Worm (Caenorhabditis elegans) whole organism, L4 larva: ENCODE results near the gene F20B6.4.
A peak's percentile ranks its signal among the peaks of the same experiment; 100 is the strongest.

Source experiments
- F10B5.3 ChIP-seq: sonication (generic microtip); optimal IDR thresholded peaks from 2 replicates; lab custom pipeline; 2016; ENCODE audit warnings: mild to moderate bottlenecking, missing genetic modification characterization, missing compliant biosample characterization
- F44E2.7 ChIP-seq: fragments of 200-800 bp; sonication (Bioruptor generic); IDR thresholded peaks from 2 replicates; pipeline ENCODE4 v2.1.2; 2022; ENCODE audit warnings: missing genetic modification characterization, missing compliant biosample characterization
- F49E8.2 ChIP-seq: sonication (generic microtip); optimal IDR thresholded peaks from 2 replicates; lab custom pipeline; 2016; ENCODE audit warnings: missing compliant biosample characterization, mild to moderate bottlenecking, missing genetic modification characterization, borderline replicate concordance
- T20F7.1 ChIP-seq: fragments of 200-800 bp; sonication (Bioruptor generic); optimal IDR thresholded peaks from 2 replicates; lab custom pipeline; 2018; ENCODE audit warnings: mild to moderate bottlenecking, missing genetic modification characterization, missing compliant biosample characterization
- Y105C5A.15 ChIP-seq: fragments of 200-800 bp; sonication (Bioruptor generic); IDR thresholded peaks from 2 replicates; pipeline ENCODE4 v1.3.6; 2022; ENCODE audit warnings: missing genetic modification characterization, missing compliant biosample characterization
- Y5F2A.4 ChIP-seq: fragments of 200-800 bp; sonication (Bioruptor generic); optimal IDR thresholded peaks from 2 replicates; lab custom pipeline; 2018; ENCODE audit warnings: mild to moderate bottlenecking, missing genetic modification characterization, missing compliant biosample characterization
- ZK337.2 ChIP-seq: fragments of 200-800 bp; sonication (Bioruptor generic); IDR thresholded peaks from 2 replicates; pipeline ENCODE4 v1.3.6; 2022; ENCODE audit warnings: missing genetic modification reagents, missing genetic modification characterization, missing compliant biosample characterization
- ZK546.5 ChIP-seq, 2 experiments: sonication (generic microtip); optimal IDR thresholded peaks; 2 replicates each; lab custom pipeline; 2017; ENCODE audit warnings: missing biosample characterization in 2 of 2, missing genetic modification characterization in 2 of 2
- aha-1 ChIP-seq: fragments of 150-350 bp; peaks from one replicate; lab custom pipeline; 2014; ENCODE audit warnings: missing biosample characterization, missing genetic modification characterization
- ceh-62 ChIP-seq: sonication (generic microtip); optimal IDR thresholded peaks from 2 replicates; lab custom pipeline; 2017; ENCODE audit warnings: missing biosample characterization, missing genetic modification characterization
- daf-19 ChIP-seq: fragments of 200-800 bp; sonication (Bioruptor generic); conservative IDR thresholded peaks from 2 replicates; pipeline ENCODE4 v1.3.6; 2022; ENCODE audit warnings: missing genetic modification characterization, missing compliant biosample characterization
- egl-27 ChIP-seq: sonication (generic microtip); optimal IDR thresholded peaks from 3 replicates; lab custom pipeline; 2017; ENCODE audit warnings: missing biosample characterization, missing genetic modification reagents, missing genetic modification characterization
- egl-43 ChIP-seq: fragments of 200-800 bp; sonication (Bioruptor generic); IDR thresholded peaks from 2 replicates; pipeline ENCODE4 v1.3.6; 2022; ENCODE audit warnings: missing genetic modification reagents, missing genetic modification characterization, missing compliant biosample characterization
- fkh-10 ChIP-seq: fragments of 150-350 bp; optimal IDR thresholded peaks from 2 replicates; lab custom pipeline; 2014; ENCODE audit warnings: missing biosample characterization, missing genetic modification reagents, missing genetic modification characterization
- gei-8 ChIP-seq: fragments of 200-800 bp; sonication (Bioruptor generic); optimal IDR thresholded peaks from 2 replicates; lab custom pipeline; 2018; ENCODE audit warnings: mild to moderate bottlenecking, missing genetic modification characterization, missing compliant biosample characterization
- hif-1 ChIP-seq, 2 experiments: sonication (generic microtip); optimal IDR thresholded peaks; 2 replicates each; lab custom pipeline; 2016 to 2017; ENCODE audit warnings: missing compliant biosample characterization in 2 of 2, missing genetic modification characterization in 2 of 2, missing genetic modification reagents in 2 of 2, missing genotype in 2 of 2, mild to moderate bottlenecking in 1 of 2
- hlh-11 ChIP-seq: fragments of 200-800 bp; sonication (Bioruptor generic); optimal IDR thresholded peaks from 2 replicates; lab custom pipeline; 2018; ENCODE audit warnings: mild to moderate bottlenecking, missing genetic modification characterization, missing compliant biosample characterization
- hlh-30 ChIP-seq: sonication (generic microtip); optimal IDR thresholded peaks from 2 replicates; lab custom pipeline; 2017; ENCODE audit warnings: antibody characterized with exemption, mild to moderate bottlenecking, missing genetic modification characterization, missing compliant biosample characterization; ENCODE audit not compliant: insufficient read depth
- hmg-1.1 ChIP-seq: fragments of 200-800 bp; sonication (Bioruptor generic); IDR thresholded peaks from 2 replicates; pipeline ENCODE4 v1.3.6; 2022; ENCODE audit warnings: missing genetic modification reagents, missing genetic modification characterization, missing compliant biosample characterization
- lin-13 ChIP-seq: fragments of 150-350 bp; optimal IDR thresholded peaks from 2 replicates; lab custom pipeline; 2014; ENCODE audit warnings: missing biosample characterization, missing genetic modification reagents, missing genetic modification characterization
- lin-15B ChIP-seq: fragments of 150-350 bp; sonication (generic microtip); optimal IDR thresholded peaks from 3 replicates; lab custom pipeline; 2014; ENCODE audit warnings: missing biosample characterization, missing genetic modification characterization
- lin-29 ChIP-seq: fragments of 200-800 bp; sonication (Bioruptor generic); IDR thresholded peaks from 2 replicates; pipeline ENCODE4 v1.3.6; 2022; ENCODE audit warnings: missing genetic modification reagents, missing genetic modification characterization, missing compliant biosample characterization
- lin-39 ChIP-seq: fragments of 150-350 bp; optimal IDR thresholded peaks from 2 replicates; lab custom pipeline; 2014; ENCODE audit warnings: missing biosample characterization, missing genetic modification reagents, missing genetic modification characterization
- lir-3 ChIP-seq: sonication (generic microtip); optimal IDR thresholded peaks from 2 replicates; lab custom pipeline; 2016; ENCODE audit warnings: mild to moderate bottlenecking, missing genetic modification characterization, missing compliant biosample characterization
- lsy-2 ChIP-seq, 2 experiments: fragments of 150-350 bp in 1 of 2; sonication (generic microtip) in 1 of 2; optimal IDR thresholded peaks; 2 replicates each; lab custom pipeline; 2014 to 2017; ENCODE audit warnings: missing biosample characterization in 2 of 2, missing genetic modification characterization in 2 of 2
- mdl-1 ChIP-seq, 2 experiments: fragments of 150-350 bp in 1 of 2; sonication (generic microtip) in 1 of 2; optimal IDR thresholded peaks; 2 replicates each; lab custom pipeline; 2014 to 2017; ENCODE audit warnings: missing biosample characterization in 2 of 2, missing genetic modification characterization in 2 of 2
- mes-2 ChIP-seq: sonication (generic microtip); optimal IDR thresholded peaks from 2 replicates; lab custom pipeline; 2016; ENCODE audit warnings: missing genotype, mild to moderate bottlenecking, missing genetic modification characterization, missing compliant biosample characterization; ENCODE audit not compliant: poor library complexity, severe bottlenecking
- mxl-2 ChIP-seq: fragments of 200-800 bp; sonication (Bioruptor generic); conservative IDR thresholded peaks from 2 replicates; pipeline ENCODE4 v1.3.6; 2022; ENCODE audit warnings: missing genetic modification reagents, missing genetic modification characterization, missing compliant biosample characterization
- nhr-10 ChIP-seq: fragments of 150-350 bp; optimal IDR thresholded peaks from 2 replicates; lab custom pipeline; 2014; ENCODE audit warnings: missing biosample characterization, missing genetic modification characterization
- nhr-102 ChIP-seq: sonication (generic microtip); optimal IDR thresholded peaks from 2 replicates; lab custom pipeline; 2016; ENCODE audit warnings: mild to moderate bottlenecking, missing genetic modification characterization, moderate library complexity, missing compliant biosample characterization
- nhr-111 ChIP-seq: fragments of 200-800 bp; sonication (Bioruptor generic); optimal IDR thresholded peaks from 2 replicates; lab custom pipeline; 2018; ENCODE audit warnings: mild to moderate bottlenecking, missing genetic modification characterization, missing compliant biosample characterization
- nhr-237 ChIP-seq: sonication (generic microtip); optimal IDR thresholded peaks from 2 replicates; lab custom pipeline; 2017; ENCODE audit warnings: missing biosample characterization, missing genetic modification characterization
- nhr-25 ChIP-seq: sonication (generic microtip); optimal IDR thresholded peaks from 2 replicates; lab custom pipeline; 2017; ENCODE audit warnings: missing genetic modification characterization, mild to moderate bottlenecking, missing compliant biosample characterization, antibody characterized with exemption, moderate library complexity, borderline replicate concordance; ENCODE audit not compliant: insufficient read depth
- nhr-28 ChIP-seq: fragments of 150-350 bp; optimal IDR thresholded peaks from 2 replicates; lab custom pipeline; 2014; ENCODE audit warnings: missing biosample characterization, missing genetic modification characterization
- nhr-6 ChIP-seq: fragments of 150-350 bp; optimal IDR thresholded peaks from 2 replicates; lab custom pipeline; 2014; ENCODE audit warnings: missing biosample characterization, missing genetic modification characterization
- nhr-76 ChIP-seq: fragments of 150-350 bp; optimal IDR thresholded peaks from 2 replicates; lab custom pipeline; 2014; ENCODE audit warnings: missing biosample characterization, missing genetic modification characterization
- pqm-1 ChIP-seq: sonication (generic microtip); optimal IDR thresholded peaks from 2 replicates; lab custom pipeline; 2017; ENCODE audit warnings: missing biosample characterization, missing genetic modification characterization
- rbr-2 ChIP-seq: sonication (generic microtip); optimal IDR thresholded peaks from 2 replicates; lab custom pipeline; 2016; ENCODE audit warnings: missing genotype, missing genetic modification characterization, missing compliant biosample characterization
- saeg-2 ChIP-seq: fragments of 200-800 bp; sonication (Bioruptor generic); IDR thresholded peaks from 2 replicates; pipeline ENCODE4 v1.3.6; 2022; ENCODE audit warnings: missing genetic modification reagents, missing genetic modification characterization, missing compliant biosample characterization
- sdz-12 ChIP-seq: fragments of 200-800 bp; sonication (Bioruptor generic); optimal IDR thresholded peaks from 2 replicates; lab custom pipeline; 2018; ENCODE audit warnings: mild to moderate bottlenecking, missing genetic modification characterization, missing compliant biosample characterization
- set-16 ChIP-seq: fragments of 200-800 bp; sonication (Bioruptor generic); IDR thresholded peaks from 2 replicates; pipeline ENCODE4 v1.3.6; 2022; ENCODE audit warnings: missing genetic modification reagents, missing genetic modification characterization, missing compliant biosample characterization
- snpc-4 ChIP-seq: fragments of 150-350 bp; optimal IDR thresholded peaks from 2 replicates; lab custom pipeline; 2014; ENCODE audit warnings: missing biosample characterization, missing genetic modification characterization
- spr-1 ChIP-seq: sonication (generic microtip); optimal IDR thresholded peaks from 2 replicates; lab custom pipeline; 2016; ENCODE audit warnings: mild to moderate bottlenecking, missing genetic modification characterization, missing compliant biosample characterization
- tag-97 ChIP-seq: fragments of 200-800 bp; sonication (Bioruptor generic); IDR thresholded peaks from 2 replicates; pipeline ENCODE4 v1.3.6; 2022; ENCODE audit warnings: missing genetic modification characterization, missing compliant biosample characterization
- unc-130 ChIP-seq: sonication (generic microtip); optimal IDR thresholded peaks from 2 replicates; lab custom pipeline; 2016; ENCODE audit warnings: missing genetic modification reagents, missing genetic modification characterization, missing compliant biosample characterization
- vab-7 ChIP-seq: fragments of 200-800 bp; sonication (Bioruptor generic); IDR thresholded peaks from 2 replicates; pipeline ENCODE4 v1.3.6; 2022; ENCODE audit warnings: missing genetic modification reagents, missing genetic modification characterization, missing compliant biosample characterization
- zfp-2 ChIP-seq: sonication (generic microtip); optimal IDR thresholded peaks from 2 replicates; lab custom pipeline; 2016; ENCODE audit warnings: mild to moderate bottlenecking, missing genetic modification characterization, missing compliant biosample characterization
- zfp-3 ChIP-seq: fragments of 200-800 bp; sonication (Bioruptor generic); conservative IDR thresholded peaks from 2 replicates; pipeline ENCODE4 v1.3.6; 2022; ENCODE audit warnings: missing genetic modification reagents, missing genetic modification characterization, missing compliant biosample characterization
- zip-11 ChIP-seq: fragments of 200-800 bp; sonication (Bioruptor generic); IDR thresholded peaks from 2 replicates; pipeline ENCODE4 v1.3.6; 2022; ENCODE audit warnings: missing genetic modification characterization, missing compliant biosample characterization
- ztf-7 ChIP-seq: fragments of 150-350 bp; optimal IDR thresholded peaks from 2 replicates; lab custom pipeline; 2014; ENCODE audit warnings: missing biosample characterization, missing genetic modification characterization

The F20B6.4 gene

ce11 chrX:4190537-4191144, 5.7 kb downstream of the F20B6.4 start, which contains the start of gene vha-12 (continued):
- no peak for TF ChIP-seq F10B5.3 (tag; lab: Kevin White, UChicago)
- TF ChIP-seq nhr-111 (GFP tag; lab: Kevin White, UChicago), result no peak
- peak; percentile 65 for TF ChIP-seq pqm-1 (tag; lab: Kevin White, UChicago)
- no peak for TF ChIP-seq Y105C5A.15 (GFP tag; lab: Robert Waterston, UW)
- TF ChIP-seq zip-11, result no peak
- peak; percentile 79 for TF ChIP-seq hlh-30
- TF ChIP-seq nhr-10 (tag; lab: Kevin White, UChicago), result peak; percentile 73
- TF ChIP-seq lin-13 (GFP tag; lab: Kevin White, UChicago), result peak; percentile 73
- TF ChIP-seq F44E2.7 (GFP tag; lab: Robert Waterston, UW), result no peak
- peak; percentile 70 for TF ChIP-seq spr-1 (tag; lab: Kevin White, UChicago)
- peak in 1 of 2 experiments; percentile 8 for TF ChIP-seq ZK546.5 (tag; optimal IDR thresholded peaks at IDR 0.05; lab: Kevin White, UChicago)
- no peak for TF ChIP-seq Y5F2A.4
- no peak for TF ChIP-seq daf-19 (GFP tag; lab: Robert Waterston, UW)
- peak; percentile 91 for TF ChIP-seq mes-2 (tag; lab: Kevin White, UChicago)
- TF ChIP-seq set-16 (GFP tag; lab: Robert Waterston, UW), result peak; percentile 77
- TF ChIP-seq egl-27 (tag; lab: Kevin White, UChicago), result no peak
- TF ChIP-seq saeg-2 (GFP tag; lab: Robert Waterston, UW), result peak; percentile 71; the same call in 1 of the 2 replicates
- TF ChIP-seq nhr-102 (tag; lab: Kevin White, UChicago), result no peak
- TF ChIP-seq fkh-10, result peak; percentile 43
- TF ChIP-seq sdz-12 (GFP tag; lab: Kevin White, UChicago), result no peak
- TF ChIP-seq unc-130 (GFP tag; lab: Kevin White, UChicago), result no peak
- peak; percentile 58 to 89 for TF ChIP-seq mdl-1 (tag; optimal IDR thresholded peaks at IDR 0.05; lab: Kevin White, UChicago)
- TF ChIP-seq nhr-28 (tag; lab: Kevin White, UChicago), result peak; percentile 94
- TF ChIP-seq F49E8.2 (tag; lab: Kevin White, UChicago), result no peak
- peak; percentile 99 for TF ChIP-seq aha-1 (tag; lab: Kevin White, UChicago)
- peak; percentile 65 to 89 for TF ChIP-seq lsy-2 (tag; optimal IDR thresholded peaks at IDR 0.05; lab: Kevin White, UChicago)
- no peak for TF ChIP-seq ceh-62
- peak; percentile 78 for TF ChIP-seq T20F7.1 (GFP tag; lab: Kevin White, UChicago)
- peak; percentile 85 for TF ChIP-seq nhr-6 (tag; lab: Kevin White, UChicago)
- TF ChIP-seq lin-39 (tag; lab: Kevin White, UChicago), result peak; percentile 16
- peak; percentile 74; the same call in 1 of the 2 replicates for TF ChIP-seq zfp-3 (GFP tag; lab: Robert Waterston, UW)
- TF ChIP-seq nhr-237 (tag; lab: Kevin White, UChicago), result no peak
- TF ChIP-seq snpc-4, result no peak
- TF ChIP-seq vab-7, result peak; percentile 20; the same call in 1 of the 2 replicates
- no peak for TF ChIP-seq lir-3 (tag; lab: Kevin White, UChicago)
- no peak for TF ChIP-seq nhr-76 (tag; lab: Kevin White, UChicago)
- no peak for TF ChIP-seq mxl-2 (GFP tag; lab: Robert Waterston, UW)
- no peak for TF ChIP-seq lin-15B
- TF ChIP-seq egl-43, result peak; percentile 87
- peak in 1 of 2 experiments; percentile 88 for TF ChIP-seq hif-1 (tag; optimal IDR thresholded peaks at IDR 0.05; lab: Kevin White, UChicago)
- TF ChIP-seq ztf-7 (tag; lab: Kevin White, UChicago), result peak; percentile 35
- TF ChIP-seq hmg-1.1 (GFP tag; lab: Robert Waterston, UW), result peak; percentile 95
- TF ChIP-seq gei-8, result no peak
- peak; percentile 96 for TF ChIP-seq hlh-11
- peak; percentile 42 for TF ChIP-seq zfp-2
- TF ChIP-seq tag-97 (GFP tag; lab: Robert Waterston, UW), result no peak
- no peak for TF ChIP-seq ZK337.2 (GFP tag; lab: Robert Waterston, UW)
- 0 out of 2 replicates have a peak, but pooled peaks have one; percentile 10 for TF ChIP-seq lin-29 (GFP tag; lab: Robert Waterston, UW)
- TF ChIP-seq nhr-25 (tag; lab: Kevin White, UChicago), result peak; percentile 67
- peak; percentile 89 for TF ChIP-seq rbr-2 (tag; lab: Kevin White, UChicago)
